Fruit fly (Drosophila melanogaster): ENCODE results near the gene CG44227.

CG44227 gene

dm6 chr3R:8670529-8671491 is 14.2 kb downstream of the CG44227 start, which contains the start of gene p:
p (minus strand) TSS chr3R:8670684.
- TF ChIP-seq CG8478 (optimal IDR thresholded peaks at IDR 0.05) (no peak), CTCF (optimal IDR thresholded peaks at IDR 0.05) (no peak)

DNA sequence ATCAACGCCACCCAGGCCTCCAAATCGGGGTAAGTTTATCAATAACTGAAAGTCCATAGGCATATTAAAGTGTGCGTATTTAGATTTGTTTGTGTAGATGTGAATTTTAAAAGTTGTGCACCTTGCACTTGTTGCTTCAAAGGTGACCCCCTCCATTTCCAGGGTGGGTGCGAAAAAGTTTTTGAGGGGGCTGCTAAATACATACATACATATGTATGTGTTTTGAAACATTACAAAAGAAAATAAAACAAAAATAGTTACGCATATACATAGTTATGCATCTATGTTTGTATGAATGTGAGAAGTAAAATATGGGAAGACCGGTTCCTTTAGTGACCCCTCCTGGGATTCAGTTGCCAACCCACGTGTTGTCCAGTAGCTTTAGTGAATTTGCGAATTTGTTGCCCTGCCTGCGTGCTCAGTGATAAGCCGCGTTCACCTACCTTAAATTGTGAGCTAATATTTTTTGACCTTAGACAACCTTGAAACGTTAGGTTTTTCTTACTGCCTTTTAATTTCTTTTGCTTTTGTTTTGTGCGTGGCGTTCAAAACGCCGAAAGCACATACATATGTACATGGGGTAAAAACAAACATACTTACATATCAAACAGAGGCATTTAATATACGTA is 15.0 kb downstream of the CG44227 start:
- TF ChIP-seq CG8478 (optimal IDR thresholded peaks at IDR 0.05): no peak
- TF ChIP-seq CTCF (optimal IDR thresholded peaks at IDR 0.05): no peak

- TF ChIP-seq CG8478 (optimal IDR thresholded peaks at IDR 0.05) (no peak), CTCF (optimal IDR thresholded peaks at IDR 0.05) (no peak)
These were observed 15.8 kb downstream of the CG44227 start for dm6 chr3R:8669029-8669707.

dm6 chr3R:8668024-8668856 is 16.7 kb downstream of the CG44227 start:
- TF ChIP-seq CG8478 (optimal IDR thresholded peaks at IDR 0.05) (no peak), CTCF (optimal IDR thresholded peaks at IDR 0.05) (no peak)

- TF ChIP-seq CG8478 (optimal IDR thresholded peaks at IDR 0.05): no peak
- no peak for TF ChIP-seq CTCF (optimal IDR thresholded peaks at IDR 0.05)
These were observed 17.4 kb downstream of the CG44227 start, which contains the start of gene CG8036 for dm6 chr3R:8667568-8667967. CG8036 (plus strand) TSS chr3R:8667868.

DNA sequence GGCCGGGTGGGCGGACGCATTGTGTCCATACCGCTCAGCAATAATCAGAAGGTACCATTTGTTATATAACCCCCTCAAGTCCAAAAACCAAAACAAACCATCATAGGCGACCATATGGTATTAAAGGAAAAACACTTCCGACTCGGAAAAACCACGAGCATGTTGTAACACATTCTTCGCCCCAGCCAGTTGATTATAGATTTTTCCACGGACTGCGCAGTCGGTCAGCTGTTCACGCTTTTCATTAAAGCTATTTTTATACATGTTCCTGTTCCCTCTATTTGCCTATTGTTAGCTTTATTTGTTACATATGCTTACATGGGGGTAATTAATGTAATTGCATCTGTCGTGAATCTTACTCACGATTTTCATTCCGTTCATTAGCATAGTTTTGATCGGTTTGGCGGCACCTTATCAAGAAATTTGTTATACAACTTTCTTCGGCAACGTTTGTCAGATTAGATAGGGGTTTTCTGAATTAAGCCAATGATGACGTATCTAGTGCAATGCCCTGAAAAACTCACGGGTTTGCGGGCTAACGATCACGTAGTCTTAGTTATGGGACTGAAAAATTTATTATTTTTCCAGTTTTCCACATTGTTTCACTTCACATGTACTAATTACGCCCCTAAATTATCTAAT is 20.2 kb downstream of the CG44227 start:
- TF ChIP-seq CG8478 (optimal IDR thresholded peaks at IDR 0.05) (no peak), CTCF (optimal IDR thresholded peaks at IDR 0.05) (no peak)

dm6 chr3R:8663668-8664283 is 21.2 kb downstream of the CG44227 start, which contains the start of gene CG8032:
CG8032 (plus strand) TSS chr3R:8664115.
- TF ChIP-seq CG8478 (optimal IDR thresholded peaks at IDR 0.05): no peak
- no peak for TF ChIP-seq CTCF (optimal IDR thresholded peaks at IDR 0.05)

- TF ChIP-seq CG8478 (optimal IDR thresholded peaks at IDR 0.05): no peak
- no peak for TF ChIP-seq CTCF (optimal IDR thresholded peaks at IDR 0.05)
These were observed 24.3 kb downstream of the CG44227 start, which contains the start of gene bel for dm6 chr3R:8660661-8661060. bel (minus strand) TSS chr3R:8660761.

DNA sequence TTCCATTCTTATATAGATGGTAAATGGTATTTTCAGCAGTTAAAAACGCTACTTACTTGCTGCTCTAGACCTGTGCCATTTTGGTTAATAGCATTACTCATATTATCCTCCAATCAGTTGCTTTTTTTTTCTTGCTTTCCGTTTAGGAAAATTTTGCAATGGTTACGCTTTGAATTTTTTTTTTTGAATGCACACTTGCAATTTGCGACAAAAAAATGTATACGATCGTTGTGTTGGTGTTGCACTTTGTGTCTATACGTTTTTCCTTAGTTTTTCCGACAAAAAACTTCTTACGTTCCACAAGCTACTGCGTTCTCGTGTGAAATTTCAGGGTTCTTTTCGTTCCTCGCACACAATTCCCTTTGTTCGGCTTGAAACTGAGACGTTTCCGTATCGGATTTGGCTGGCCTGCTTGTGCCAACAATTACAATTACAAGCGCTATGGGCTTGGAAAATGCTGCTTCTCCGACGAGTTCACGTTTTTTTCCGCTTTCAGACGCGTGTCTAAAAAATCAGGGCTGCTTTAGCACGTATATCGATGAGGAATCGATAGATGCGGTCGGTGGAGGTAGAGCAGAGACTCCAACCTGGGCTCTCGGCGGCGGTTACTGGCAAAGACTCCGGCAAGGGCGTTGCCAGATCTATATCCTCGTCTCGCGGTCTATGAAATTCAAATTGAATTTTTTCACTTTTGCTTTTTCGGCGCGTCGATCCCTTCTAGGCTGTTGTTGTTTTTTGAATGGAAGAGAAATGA is 24.9 kb downstream of the CG44227 start:
- TF ChIP-seq CTCF (optimal IDR thresholded peaks at IDR 0.05) (peak; percentile 71 to 72), CG8478 (optimal IDR thresholded peaks at IDR 0.05) (no peak)

DNA sequence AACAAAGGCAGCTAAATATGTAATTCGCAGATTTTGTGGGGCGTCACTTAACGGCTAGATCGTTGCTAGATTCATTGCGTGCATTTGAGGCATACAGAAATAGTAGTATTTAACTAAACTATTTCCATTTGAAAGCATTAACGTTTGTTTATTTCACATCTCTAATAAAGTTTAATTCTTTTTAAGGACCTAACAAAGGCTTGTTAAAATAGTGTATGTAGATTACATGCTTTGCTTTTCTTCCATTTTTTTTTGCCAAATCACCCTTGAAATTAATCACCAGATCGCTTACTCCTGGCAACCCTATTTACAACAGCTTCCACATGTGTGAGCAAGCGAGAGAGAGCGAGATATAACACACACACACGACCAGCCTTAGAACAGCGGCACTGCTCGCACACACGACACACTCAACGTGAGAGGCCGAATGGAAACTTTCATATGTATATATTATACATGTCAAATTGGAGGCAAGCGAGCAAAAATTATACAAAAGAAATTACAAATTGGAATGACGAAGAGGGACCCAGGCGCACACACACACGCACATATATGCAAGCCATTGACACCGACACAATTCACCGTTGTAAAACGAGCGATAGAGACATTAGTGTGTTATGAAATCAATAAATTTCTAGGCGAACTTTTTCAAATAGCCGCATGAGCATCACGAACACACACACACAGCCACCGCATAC is 25.6 kb downstream of the CG44227 start:
- no peak for TF ChIP-seq CTCF (optimal IDR thresholded peaks at IDR 0.05)
- no peak for TF ChIP-seq CG8478 (optimal IDR thresholded peaks at IDR 0.05)

DNA sequence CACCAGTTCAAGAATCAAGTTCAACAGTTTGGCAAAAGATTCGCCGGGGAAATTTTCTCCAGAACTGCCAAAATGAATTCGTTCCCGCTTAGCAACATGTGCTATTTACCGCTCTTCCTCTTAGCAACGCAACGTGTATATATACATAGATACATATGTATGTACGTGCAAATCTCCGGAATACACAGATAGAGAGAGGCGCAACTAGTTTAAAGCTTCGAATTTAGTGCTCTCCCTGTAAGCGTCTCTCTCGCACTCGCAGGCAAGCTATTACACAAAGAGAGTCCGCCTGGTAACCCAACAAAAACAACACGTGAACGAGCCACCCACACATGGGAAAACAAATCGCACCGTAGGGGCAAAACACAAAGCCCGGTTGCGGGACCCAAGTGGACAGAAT is 26.3 kb downstream of the CG44227 start:
- TF ChIP-seq CG8478 (optimal IDR thresholded peaks at IDR 0.05): no peak
- TF ChIP-seq CTCF (optimal IDR thresholded peaks at IDR 0.05): no peak

- TF ChIP-seq CTCF (optimal IDR thresholded peaks at IDR 0.05): no peak
- TF ChIP-seq CG8478 (optimal IDR thresholded peaks at IDR 0.05): no peak
These were observed 30.3 kb downstream of the CG44227 start, which contains the start of gene CG42489 for dm6 chr3R:8654666-8655065. CG42489 (minus strand) TSS chr3R:8654766.
